Fruit fly (Drosophila melanogaster) whole organism, embryonic: Measurements from ENCODE around the gene CG7101.

Experiments used
- Atf6 ChIP-seq: fragments of 200-800 bp; sonication (Bioruptor generic); IDR thresholded peaks from 2 replicates; pipeline ENCODE4 v1.3.6; 2022; ENCODE audit warnings: missing biosample characterization, missing genetic modification characterization
- CG10147 ChIP-seq: fragments of 200-800 bp; sonication (Bioruptor generic); optimal IDR thresholded peaks from 2 replicates; lab custom pipeline; 2019; ENCODE audit warnings: missing biosample characterization, mild to moderate bottlenecking, missing genetic modification characterization, moderate library complexity
- CG11093 ChIP-seq: fragments of 200-800 bp; sonication (Bioruptor generic); IDR thresholded peaks from 3 replicates; pipeline ENCODE4 v1.3.6; 2022; ENCODE audit warnings: missing biosample characterization, missing genetic modification characterization
- CG11695 ChIP-seq: fragments of 200-800 bp; sonication (Bioruptor generic); IDR thresholded peaks from 3 replicates; pipeline ENCODE4 v1.3.6; 2022; ENCODE audit warnings: missing biosample characterization, missing genetic modification characterization
- CG13123 ChIP-seq: fragments of 200-800 bp; sonication (Bioruptor generic); optimal IDR thresholded peaks from 2 replicates; lab custom pipeline; 2016; ENCODE audit warnings: missing biosample characterization, missing genetic modification characterization
- CG14667 ChIP-seq: fragments of 200-800 bp; sonication (Bioruptor generic); IDR thresholded peaks from 2 replicates; pipeline ENCODE4 v1.3.6; 2022; ENCODE audit warnings: missing biosample characterization, missing genetic modification characterization
- CG14860 ChIP-seq: fragments of 200-800 bp; sonication (Bioruptor generic); IDR thresholded peaks from 3 replicates; pipeline ENCODE4 v1.3.6; 2022; ENCODE audit warnings: missing biosample characterization, missing genetic modification characterization; ENCODE audit not compliant: partially characterized antibody
- CG1647 ChIP-seq: fragments of 200-800 bp; sonication (Bioruptor generic); optimal IDR thresholded peaks from 3 replicates; lab custom pipeline; 2016; ENCODE audit warnings: missing biosample characterization, missing genetic modification characterization
- CG18764 ChIP-seq: fragments of 200-800 bp; sonication (Bioruptor generic); optimal IDR thresholded peaks from 3 replicates; lab custom pipeline; 2016; ENCODE audit warnings: missing biosample characterization, missing genetic modification characterization
- CG2712 ChIP-seq: fragments of 200-800 bp; optimal IDR thresholded peaks from 3 replicates; lab custom pipeline; 2019; ENCODE audit warnings: missing biosample characterization, mild to moderate bottlenecking, missing genetic modification characterization, moderate library complexity
- CG30020 ChIP-seq: fragments of 200-800 bp; optimal IDR thresholded peaks from 2 replicates; lab custom pipeline; 2019; ENCODE audit warnings: missing biosample characterization, mild to moderate bottlenecking, missing genetic modification characterization, moderate library complexity
- CG30403 ChIP-seq: fragments of 200-800 bp; sonication (Bioruptor generic); optimal IDR thresholded peaks from 3 replicates; lab custom pipeline; 2016; ENCODE audit warnings: missing biosample characterization, missing genetic modification characterization
- CG3995 ChIP-seq: fragments of 200-800 bp; sonication (Bioruptor generic); optimal IDR thresholded peaks from 3 replicates; lab custom pipeline; 2016; ENCODE audit warnings: missing biosample characterization, missing genetic modification characterization
- CG42726 ChIP-seq: fragments of 200-800 bp; sonication (Bioruptor generic); IDR thresholded peaks from 2 replicates; pipeline ENCODE4 v1.3.6; 2022; ENCODE audit warnings: missing biosample characterization, missing genetic modification characterization; ENCODE audit not compliant: partially characterized antibody
- CG4617 ChIP-seq: fragments of 200-800 bp; sonication (Bioruptor generic); optimal IDR thresholded peaks from 3 replicates; lab custom pipeline; 2016; ENCODE audit warnings: missing biosample characterization, missing genetic modification characterization, borderline replicate concordance
- CG6854 ChIP-seq: fragments of 200-800 bp; sonication (Bioruptor generic); optimal IDR thresholded peaks from 3 replicates; lab custom pipeline; 2017; ENCODE audit warnings: missing biosample characterization, mild to moderate bottlenecking, missing genetic modification characterization
- CG7987 ChIP-seq: fragments of 200-800 bp; sonication (Bioruptor generic); optimal IDR thresholded peaks from 2 replicates; lab custom pipeline; 2018; ENCODE audit warnings: missing biosample characterization, mild to moderate bottlenecking, missing genetic modification characterization, moderate library complexity
- CG8359 ChIP-seq: fragments of 200-800 bp; sonication (Bioruptor generic); optimal IDR thresholded peaks from 2 replicates; lab custom pipeline; 2017; ENCODE audit warnings: missing biosample characterization, mild to moderate bottlenecking, missing genetic modification characterization, borderline replicate concordance
- CG8388 ChIP-seq: fragments of 200-800 bp; sonication (Bioruptor generic); optimal IDR thresholded peaks from 2 replicates; lab custom pipeline; 2019; ENCODE audit warnings: missing biosample characterization, mild to moderate bottlenecking, missing genetic modification characterization, moderate library complexity
- Dip3 ChIP-seq: fragments of 200-800 bp; sonication (Bioruptor generic); optimal IDR thresholded peaks from 3 replicates; lab custom pipeline; 2016; ENCODE audit warnings: missing biosample characterization, missing genetic modification characterization
- Ets97D ChIP-seq: fragments of 200-800 bp; sonication (Bioruptor generic); optimal IDR thresholded peaks from 3 replicates; lab custom pipeline; 2016; ENCODE audit warnings: missing biosample characterization, missing genetic modification characterization
- GATAe ChIP-seq: fragments of 200-800 bp; sonication (Bioruptor generic); conservative IDR thresholded peaks from 2 replicates; pipeline ENCODE4 v1.3.6; 2022; ENCODE audit warnings: missing biosample characterization, missing genetic modification characterization
- Hmr ChIP-seq: fragments of 200-800 bp; sonication (Bioruptor generic); optimal IDR thresholded peaks from 3 replicates; lab custom pipeline; 2017; ENCODE audit warnings: mild to moderate bottlenecking, missing biosample characterization, missing genetic modification reagents, missing genetic modification characterization
- Hr3 ChIP-seq: fragments of 200-800 bp; sonication (Bioruptor generic); optimal IDR thresholded peaks from 3 replicates; lab custom pipeline; 2016; ENCODE audit warnings: missing biosample characterization, missing genetic modification characterization
- Hr39 ChIP-seq: fragments of >200 bp; optimal IDR thresholded peaks from 2 replicates; lab custom pipeline; 2017
- Lpt ChIP-seq: fragments of >200 bp; optimal IDR thresholded peaks from 2 replicates; lab custom pipeline; 2018; ENCODE audit warnings: missing biosample characterization, missing genetic modification characterization
- MBD-R2 ChIP-seq: fragments of 200-800 bp; sonication (Bioruptor generic); IDR thresholded peaks from 2 replicates; pipeline ENCODE4 v1.3.6; 2022; ENCODE audit warnings: missing biosample characterization, missing genetic modification characterization
- Optix ChIP-seq: fragments of 200-800 bp; sonication (Bioruptor generic); IDR thresholded peaks from 3 replicates; pipeline ENCODE4 v1.3.6; 2022; ENCODE audit warnings: missing biosample characterization, missing genetic modification characterization
- PHDP ChIP-seq: fragments of 200-800 bp; sonication (Bioruptor generic); optimal IDR thresholded peaks from 3 replicates; lab custom pipeline; 2018; ENCODE audit warnings: missing biosample characterization, mild to moderate bottlenecking, missing genetic modification characterization, moderate library complexity
- Sry-δ ChIP-seq: fragments of 200-800 bp; sonication (Bioruptor generic); optimal IDR thresholded peaks from 2 replicates; lab custom pipeline; 2016; ENCODE audit warnings: missing biosample characterization, missing genetic modification characterization
- TFAM ChIP-seq: fragments of 200-800 bp; sonication (Bioruptor generic); optimal IDR thresholded peaks from 2 replicates; lab custom pipeline; 2017; ENCODE audit warnings: missing biosample characterization, missing genetic modification characterization, inconsistent platforms
- Xbp1 ChIP-seq: fragments of 200-800 bp; sonication (Bioruptor generic); optimal IDR thresholded peaks from 3 replicates; lab custom pipeline; 2016; ENCODE audit warnings: missing biosample characterization, mild to moderate bottlenecking, missing genetic modification characterization
- ara ChIP-seq: fragments of 200-800 bp; sonication (Bioruptor generic); IDR thresholded peaks from 2 replicates; pipeline ENCODE4 v1.3.6; 2022; ENCODE audit warnings: missing biosample characterization, missing genetic modification characterization
- chn ChIP-seq: fragments of 200-800 bp; sonication (Bioruptor generic); optimal IDR thresholded peaks from 2 replicates; lab custom pipeline; 2016; ENCODE audit warnings: missing biosample characterization, missing genetic modification characterization
- corto ChIP-seq: fragments of 200-800 bp; sonication (Bioruptor generic); optimal IDR thresholded peaks from 2 replicates; lab custom pipeline; 2016; ENCODE audit warnings: missing biosample characterization, mild to moderate bottlenecking, missing genetic modification characterization, moderate library complexity
- cwo ChIP-seq: fragments of 200-800 bp; sonication (Bioruptor generic); optimal IDR thresholded peaks from 3 replicates; lab custom pipeline; 2017; ENCODE audit warnings: missing biosample characterization, missing genetic modification characterization, mild to moderate bottlenecking, moderate library complexity, missing genetic modification reagents
- ftz-f1 ChIP-seq: fragments of 200-800 bp; sonication (Bioruptor generic); optimal IDR thresholded peaks from 2 replicates; lab custom pipeline; 2016; ENCODE audit warnings: missing biosample characterization, missing genetic modification characterization
- gcm2 ChIP-seq: fragments of 200-800 bp; sonication (Bioruptor generic); optimal IDR thresholded peaks from 2 replicates; lab custom pipeline; 2016; ENCODE audit warnings: missing biosample characterization, missing genetic modification characterization
- gt ChIP-seq: fragments of 200-800 bp; sonication (Bioruptor generic); IDR thresholded peaks from 2 replicates; pipeline ENCODE4 v1.3.6; 2022; ENCODE audit warnings: missing biosample characterization, missing genetic modification characterization
- inv ChIP-seq: fragments of 200-800 bp; sonication (Bioruptor generic); IDR thresholded peaks from 2 replicates; pipeline ENCODE4 v1.3.6; 2022; ENCODE audit warnings: missing biosample characterization, missing genetic modification characterization; ENCODE audit not compliant: partially characterized antibody
- lbe ChIP-seq: fragments of 200-800 bp; sonication (Bioruptor generic); optimal IDR thresholded peaks from 2 replicates; lab custom pipeline; 2016; ENCODE audit warnings: missing biosample characterization, mild to moderate bottlenecking, missing genetic modification characterization
- lov ChIP-seq, 2 experiments: fragments of 200-800 bp in 1 of 2; fragments of >200 bp in 1 of 2; sonication (Bioruptor generic) in 1 of 2; IDR thresholded peaks in 1 of 2; optimal IDR thresholded peaks in 1 of 2; 2 replicates in 1 of 2; 3 replicates in 1 of 2; pipeline versions ENCODE4 v1.3.6 to Lab custom; 2017 to 2022; ENCODE audit warnings: missing biosample characterization in 1 of 2, missing genetic modification characterization in 1 of 2
- mam ChIP-seq: fragments of 200-800 bp; sonication (Bioruptor generic); optimal IDR thresholded peaks from 3 replicates; lab custom pipeline; 2016; ENCODE audit warnings: missing biosample characterization, missing genetic modification characterization
- nom ChIP-seq: fragments of 200-800 bp; sonication (Bioruptor generic); optimal IDR thresholded peaks from 2 replicates; lab custom pipeline; 2017; ENCODE audit warnings: missing biosample characterization, missing genetic modification characterization, mild to moderate bottlenecking, moderate library complexity, missing genetic modification reagents
- odd ChIP-seq: fragments of 200-800 bp; sonication (Bioruptor generic); optimal IDR thresholded peaks from 2 replicates; lab custom pipeline; 2017; ENCODE audit warnings: missing biosample characterization, mild to moderate bottlenecking, missing genetic modification characterization
- onecut ChIP-seq: fragments of 200-800 bp; sonication (Bioruptor generic); IDR thresholded peaks from 2 replicates; pipeline ENCODE4 v1.3.6; 2022; ENCODE audit warnings: missing biosample characterization, missing genetic modification characterization
- pfk ChIP-seq: fragments of 200-800 bp; sonication (Bioruptor generic); optimal IDR thresholded peaks from 2 replicates; lab custom pipeline; 2018; ENCODE audit warnings: missing biosample characterization, mild to moderate bottlenecking, missing genetic modification characterization, moderate library complexity
- slbo ChIP-seq: fragments of 200-800 bp; sonication (Bioruptor generic); IDR thresholded peaks from 2 replicates; pipeline ENCODE4 v1.3.6; 2022; ENCODE audit warnings: missing biosample characterization, missing genetic modification characterization
- twi ChIP-seq: fragments of 200-800 bp; optimal IDR thresholded peaks from 2 replicates; lab custom pipeline; 2019; ENCODE audit warnings: missing biosample characterization, mild to moderate bottlenecking, missing genetic modification characterization, moderate library complexity
- unpg ChIP-seq: fragments of 200-800 bp; sonication (Bioruptor generic); optimal IDR thresholded peaks from 3 replicates; lab custom pipeline; 2018; ENCODE audit warnings: missing biosample characterization, mild to moderate bottlenecking, missing genetic modification characterization, moderate library complexity
- zf30C ChIP-seq: fragments of 200-800 bp; sonication (Bioruptor generic); optimal IDR thresholded peaks from 3 replicates; lab custom pipeline; 2018; ENCODE audit warnings: missing biosample characterization, mild to moderate bottlenecking, missing genetic modification characterization

Gene CG7101

DNA sequence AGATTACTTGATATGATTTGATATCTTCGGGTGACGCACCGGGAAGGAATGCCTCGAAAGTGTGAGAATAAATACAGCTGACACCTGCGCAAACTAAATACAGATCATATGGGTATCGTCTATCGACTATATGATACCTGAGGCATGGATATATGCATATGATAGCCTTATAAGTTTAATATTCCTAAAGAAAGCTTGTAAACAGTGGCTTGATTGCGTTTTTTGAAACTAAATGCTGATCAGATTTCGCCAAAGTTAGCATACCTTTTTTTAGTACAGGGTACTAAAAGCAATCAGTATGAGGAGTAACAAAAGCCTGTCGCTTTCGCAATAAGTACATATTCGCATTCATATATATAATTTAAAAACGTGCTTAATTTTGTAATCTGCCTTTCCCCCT lies 4.0 kb downstream of the CG7101 start (continued):
- TF ChIP-seq CG14860 (GFP tag; lab: Robert Waterston, UW) (no peak), Hr3 (no peak), Optix (0 out of 3 replicates have a peak, but pooled peaks have one; percentile 31), CG3995 (no peak), PHDP (tag; lab: Kevin White, UChicago) (no peak), ftz-f1 (GFP tag; lab: Kevin White, UChicago) (no peak), gt (no peak), Dip3 (GFP tag; lab: Kevin White, UChicago) (peak; percentile 27), inv (no peak), CG18764 (GFP tag; lab: Kevin White, UChicago) (no peak), Hmr (GFP tag; lab: Kevin White, UChicago) (no peak), CG8388 (no peak), slbo (GFP tag; lab: Robert Waterston, UW) (no peak; the same call in 1 of the 2 replicates), CG42726 (GFP tag; lab: Robert Waterston, UW) (no peak), mam (GFP tag; lab: Kevin White, UChicago) (peak; percentile 40), Lpt (GFP tag; lab: Kevin White, UChicago) (no peak), lbe (GFP tag; lab: Kevin White, UChicago) (peak; percentile 72), CG1647 (peak; percentile 28), CG10147 (GFP tag; lab: Kevin White, UChicago) (no peak), cwo (GFP tag; lab: Kevin White, UChicago) (peak; percentile 41), Atf6 (peak; percentile 30; the same call in 1 of the 2 replicates), CG30403 (GFP tag; lab: Kevin White, UChicago) (no peak), lov (optimal IDR thresholded peaks at IDR 0.05; lab: Kevin White, UChicago) (no peak), lov (GFP tag; IDR thresholded peaks at IDR 0.05; lab: Robert Waterston, UW) (no peak), Xbp1 (no peak), ara (GFP tag; lab: Robert Waterston, UW) (0 out of 2 replicates have a peak, but pooled peaks have one; percentile 12), CG8359 (GFP tag; lab: Kevin White, UChicago) (no peak), CG2712 (peak; percentile 5), twi (no peak), TFAM (GFP tag; lab: Kevin White, UChicago) (no peak), corto (GFP tag; lab: Kevin White, UChicago) (peak; percentile 10), odd (GFP tag; lab: Kevin White, UChicago) (no peak), MBD-R2 (no peak; the same call in 1 of the 2 replicates), CG4617 (GFP tag; lab: Kevin White, UChicago) (no peak), CG11695 (GFP tag; lab: Robert Waterston, UW) (peak; percentile 48; the same call in 1 of the 3 replicates), Hr39 (lab: Kevin White, UChicago) (no peak), gcm2 (GFP tag; lab: Kevin White, UChicago) (no peak), CG7987 (GFP tag; lab: Kevin White, UChicago) (no peak), pfk (GFP tag; lab: Kevin White, UChicago) (no peak), CG30020 (no peak), CG6854 (GFP tag; lab: Kevin White, UChicago) (no peak), nom (no peak), GATAe (GFP tag; lab: Robert Waterston, UW) (no peak), zf30C (GFP tag; lab: Kevin White, UChicago) (no peak), CG13123 (GFP tag; lab: Kevin White, UChicago) (no peak), onecut (no peak), Sry-δ (no peak), CG11093 (0 out of 3 replicates have a peak, but pooled peaks have one; percentile 32), Ets97D (no peak), CG14667 (GFP tag; lab: Robert Waterston, UW) (no peak), unpg (GFP tag; lab: Kevin White, UChicago) (no peak), chn (GFP tag; lab: Kevin White, UChicago) (no peak)
